Fruit fly (Drosophila melanogaster) Kc167 (cell line): Measurements from ENCODE around the gene Pgk.

Experiments
- Sin3A ChIP-seq: fragments of >200 bp; optimal IDR thresholded peaks from 2 replicates; lab custom pipeline; 2018; ENCODE audit warnings: missing external identifiers
- h ChIP-seq: fragments of >200 bp; optimal IDR thresholded peaks from 3 replicates; lab custom pipeline; 2018; ENCODE audit warnings: missing external identifiers
- insv ChIP-seq: fragments of >200 bp; optimal IDR thresholded peaks from 3 replicates; lab custom pipeline; 2018; ENCODE audit warnings: missing external identifiers

dm6 chr2L:2735539-2735938 lies 17.3 kb downstream of the Pgk start:
- TF ChIP-seq insv (lab: Kevin White, UChicago), result no peak
- TF ChIP-seq Sin3A (lab: Kevin White, UChicago), result no peak
- TF ChIP-seq h (lab: Kevin White, UChicago), result no peak
